Fruit fly (Drosophila melanogaster): ENCODE measurements around the gene Polr2J.

dm6 chr2L:17420419-17420818, 10.2 kb upstream of the Polr2J start:
- TF ChIP-seq CG10669 (GFP tag; optimal IDR thresholded peaks at IDR 0.05): no peak
- no peak for TF ChIP-seq Hr39 (GFP tag; optimal IDR thresholded peaks at IDR 0.05)
- TF ChIP-seq CG6808 (GFP tag; optimal IDR thresholded peaks at IDR 0.05): no peak
- TF ChIP-seq svp (GFP tag): no peak
- no peak for TF ChIP-seq fd59A (GFP tag; optimal IDR thresholded peaks at IDR 0.05)
- TF ChIP-seq CG3919 (GFP tag; optimal IDR thresholded peaks at IDR 0.05): no peak
- no peak for TF ChIP-seq eg (GFP tag; IDR thresholded peaks at IDR 0.05)
- TF ChIP-seq OdsH (GFP tag; optimal IDR thresholded peaks at IDR 0.05): no peak
- TF ChIP-seq Eip93F (GFP tag; optimal IDR thresholded peaks at IDR 0.05): no peak
- TF ChIP-seq esn (GFP tag; optimal IDR thresholded peaks at IDR 0.05): no peak
- no peak for TF ChIP-seq CG15336 (GFP tag; IDR thresholded peaks at IDR 0.05)

All from whole organism, prepupa.